Fruit fly (Drosophila melanogaster) whole organism, embryonic: ENCODE results near the gene CG10211.

Experiments used
- Abd-B ChIP-seq: fragments of 200-800 bp; sonication (Bioruptor generic); optimal IDR thresholded peaks from 2 replicates; lab custom pipeline; 2018; ENCODE audit warnings: missing biosample characterization, mild to moderate bottlenecking, missing genetic modification characterization, moderate library complexity
- Atf3 ChIP-seq: fragments of 200-800 bp; sonication (Bioruptor generic); optimal IDR thresholded peaks from 3 replicates; lab custom pipeline; 2016; ENCODE audit warnings: missing biosample characterization, missing genetic modification characterization
- CG10209 ChIP-seq: fragments of 200-800 bp; sonication (Bioruptor generic); optimal IDR thresholded peaks from 3 replicates; lab custom pipeline; 2017; ENCODE audit warnings: missing biosample characterization, mild to moderate bottlenecking, missing genetic modification characterization, missing genetic modification reagents
- CG10654 ChIP-seq: fragments of 200-800 bp; sonication (Bioruptor generic); optimal IDR thresholded peaks from 2 replicates; lab custom pipeline; 2016; ENCODE audit warnings: missing biosample characterization, missing genetic modification characterization
- CG10959 ChIP-seq: fragments of 200-800 bp; sonication (Bioruptor generic); IDR thresholded peaks from 2 replicates; pipeline ENCODE4 v1.3.6; 2022; ENCODE audit warnings: missing biosample characterization, missing genetic modification characterization
- CG1233 ChIP-seq: fragments of 200-800 bp; sonication (Bioruptor generic); optimal IDR thresholded peaks from 4 replicates; lab custom pipeline; 2018; ENCODE audit warnings: missing biosample characterization, mild to moderate bottlenecking, missing genetic modification characterization
- CG12659 ChIP-seq: fragments of 200-800 bp; sonication (Bioruptor generic); optimal IDR thresholded peaks from 3 replicates; lab custom pipeline; 2017; ENCODE audit warnings: mild to moderate bottlenecking, missing biosample characterization, missing genetic modification reagents, missing genetic modification characterization
- CG12744 ChIP-seq: fragments of 200-800 bp; sonication (Bioruptor generic); optimal IDR thresholded peaks from 2 replicates; lab custom pipeline; 2016; ENCODE audit warnings: missing biosample characterization, missing genetic modification characterization
- CG12769 ChIP-seq: fragments of 200-800 bp; sonication (Bioruptor generic); optimal IDR thresholded peaks from 2 replicates; lab custom pipeline; 2019; ENCODE audit warnings: missing biosample characterization, mild to moderate bottlenecking, missing genetic modification characterization, moderate library complexity
- CG13624 ChIP-seq: fragments of 200-800 bp; sonication (Bioruptor generic); optimal IDR thresholded peaks from 2 replicates; lab custom pipeline; 2016; ENCODE audit warnings: missing biosample characterization, missing genetic modification characterization
- CG14965 ChIP-seq: fragments of 200-800 bp; sonication (Bioruptor generic); optimal IDR thresholded peaks from 2 replicates; lab custom pipeline; 2016; ENCODE audit warnings: missing biosample characterization, missing genetic modification characterization, borderline replicate concordance
- CG15073 ChIP-seq: fragments of 200-800 bp; sonication (Bioruptor generic); optimal IDR thresholded peaks from 2 replicates; lab custom pipeline; 2016; ENCODE audit warnings: missing biosample characterization, missing genetic modification characterization
- CG1529 ChIP-seq: fragments of 200-800 bp; sonication (Bioruptor generic); optimal IDR thresholded peaks from 3 replicates; lab custom pipeline; 2018; ENCODE audit warnings: missing biosample characterization, missing genetic modification characterization
- CG15696 ChIP-seq: fragments of 200-800 bp; sonication (Bioruptor generic); optimal IDR thresholded peaks from 2 replicates; lab custom pipeline; 2019; ENCODE audit warnings: missing biosample characterization, mild to moderate bottlenecking, missing genetic modification characterization, moderate library complexity
- CG18764 ChIP-seq: fragments of 200-800 bp; sonication (Bioruptor generic); optimal IDR thresholded peaks from 3 replicates; lab custom pipeline; 2016; ENCODE audit warnings: missing biosample characterization, missing genetic modification characterization
- CG2120 ChIP-seq: fragments of 200-800 bp; sonication (Bioruptor generic); optimal IDR thresholded peaks from 3 replicates; lab custom pipeline; 2016; ENCODE audit warnings: missing biosample characterization, missing genetic modification characterization
- CG31441 ChIP-seq: fragments of 200-800 bp; sonication (Bioruptor generic); IDR thresholded peaks from 2 replicates; pipeline ENCODE4 v1.3.6; 2022; ENCODE audit warnings: missing biosample characterization, missing genetic modification characterization
- CG3847 ChIP-seq: fragments of 200-800 bp; sonication (Bioruptor generic); IDR thresholded peaks from 2 replicates; pipeline ENCODE4 v1.3.6; 2022; ENCODE audit warnings: missing biosample characterization, missing genetic modification characterization
- CG43689 ChIP-seq: fragments of 200-800 bp; sonication (Bioruptor generic); IDR thresholded peaks from 2 replicates; pipeline ENCODE4 v1.3.6; 2022; ENCODE audit warnings: missing biosample characterization, missing genetic modification characterization
- CG7271 ChIP-seq: fragments of 200-800 bp; sonication (Bioruptor generic); optimal IDR thresholded peaks from 2 replicates; lab custom pipeline; 2018; ENCODE audit warnings: missing biosample characterization, mild to moderate bottlenecking, missing genetic modification characterization, moderate library complexity
- CG8281 ChIP-seq: fragments of 200-800 bp; sonication (Bioruptor generic); optimal IDR thresholded peaks from 2 replicates; lab custom pipeline; 2018; ENCODE audit warnings: missing biosample characterization, mild to moderate bottlenecking, missing genetic modification characterization, moderate library complexity
- CG9797 ChIP-seq: fragments of 200-800 bp; sonication (Bioruptor generic); optimal IDR thresholded peaks from 3 replicates; lab custom pipeline; 2018; ENCODE audit warnings: missing biosample characterization, mild to moderate bottlenecking, missing genetic modification characterization
- Chrac-16 ChIP-seq: fragments of 200-800 bp; sonication (Bioruptor generic); optimal IDR thresholded peaks from 3 replicates; lab custom pipeline; 2016; ENCODE audit warnings: missing biosample characterization, missing genetic modification characterization
- CoRest ChIP-seq: fragments of 200-800 bp; sonication (Bioruptor generic); optimal IDR thresholded peaks from 3 replicates; lab custom pipeline; 2018; ENCODE audit warnings: missing biosample characterization, mild to moderate bottlenecking, missing genetic modification characterization, moderate library complexity
- ERR ChIP-seq: fragments of 200-800 bp; sonication (Bioruptor generic); optimal IDR thresholded peaks from 2 replicates; lab custom pipeline; 2016; ENCODE audit warnings: missing biosample characterization, missing genetic modification characterization
- GATAe ChIP-seq: fragments of 200-800 bp; sonication (Bioruptor generic); conservative IDR thresholded peaks from 2 replicates; pipeline ENCODE4 v1.3.6; 2022; ENCODE audit warnings: missing biosample characterization, missing genetic modification characterization
- Gsc ChIP-seq: fragments of 200-800 bp; sonication (Bioruptor generic); IDR thresholded peaks from 2 replicates; pipeline ENCODE4 v1.3.6; 2022; ENCODE audit warnings: missing biosample characterization, missing genetic modification characterization
- HLHmδ ChIP-seq: fragments of 200-800 bp; sonication (Bioruptor generic); optimal IDR thresholded peaks from 2 replicates; lab custom pipeline; 2018; ENCODE audit warnings: missing biosample characterization, mild to moderate bottlenecking, missing genetic modification characterization, moderate library complexity
- Jarid2 ChIP-seq: fragments of 200-800 bp; sonication (Bioruptor generic); optimal IDR thresholded peaks from 3 replicates; lab custom pipeline; 2017; ENCODE audit warnings: mild to moderate bottlenecking, missing biosample characterization, missing genetic modification reagents, missing genetic modification characterization
- MTF-1 ChIP-seq: fragments of 200-800 bp; sonication (Bioruptor generic); optimal IDR thresholded peaks from 2 replicates; lab custom pipeline; 2018; ENCODE audit warnings: missing biosample characterization, mild to moderate bottlenecking, missing genetic modification characterization, borderline replicate concordance
- NfI ChIP-seq: fragments of 200-800 bp; sonication (Bioruptor generic); optimal IDR thresholded peaks from 3 replicates; lab custom pipeline; 2018; ENCODE audit warnings: missing biosample characterization, mild to moderate bottlenecking, missing genetic modification characterization, moderate library complexity
- Optix ChIP-seq: fragments of 200-800 bp; sonication (Bioruptor generic); IDR thresholded peaks from 3 replicates; pipeline ENCODE4 v1.3.6; 2022; ENCODE audit warnings: missing biosample characterization, missing genetic modification characterization
- Six4 ChIP-seq: fragments of 200-800 bp; sonication (Bioruptor generic); optimal IDR thresholded peaks from 2 replicates; lab custom pipeline; 2016; ENCODE audit warnings: missing biosample characterization, missing genetic modification characterization
- Ssrp ChIP-seq: fragments of 200-800 bp; sonication (Bioruptor generic); optimal IDR thresholded peaks from 2 replicates; lab custom pipeline; 2018; ENCODE audit warnings: missing biosample characterization, mild to moderate bottlenecking, missing genetic modification characterization, moderate library complexity
- Taf1 ChIP-seq: fragments of 200-800 bp; sonication (Bioruptor generic); IDR thresholded peaks from 2 replicates; pipeline ENCODE4 v1.3.6; 2022; ENCODE audit warnings: missing biosample characterization, missing genetic modification characterization
- Vsx1 ChIP-seq: fragments of 200-800 bp; sonication (Bioruptor generic); optimal IDR thresholded peaks from 2 replicates; lab custom pipeline; 2017; ENCODE audit warnings: missing biosample characterization, mild to moderate bottlenecking, missing genetic modification characterization, missing genetic modification reagents
- bbx ChIP-seq: fragments of 200-800 bp; sonication (Bioruptor generic); IDR thresholded peaks from 2 replicates; pipeline ENCODE4 v1.3.6; 2022; ENCODE audit warnings: missing biosample characterization, missing genetic modification characterization; ENCODE audit not compliant: partially characterized antibody
- bsh ChIP-seq, 2 experiments: fragments of 200-800 bp; sonication (Bioruptor generic); optimal IDR thresholded peaks; 2 replicates each; lab custom pipeline; 2017 to 2018; ENCODE audit warnings: mild to moderate bottlenecking in 2 of 2, missing biosample characterization in 2 of 2, missing genetic modification characterization in 2 of 2, moderate library complexity in 1 of 2
- chm ChIP-seq: fragments of 200-800 bp; sonication (Bioruptor generic); IDR thresholded peaks from 2 replicates; pipeline ENCODE4 v1.3.6; 2022; ENCODE audit warnings: missing biosample characterization, missing genetic modification characterization
- fd64A ChIP-seq: fragments of 200-800 bp; sonication (Bioruptor generic); optimal IDR thresholded peaks from 3 replicates; lab custom pipeline; 2018; ENCODE audit warnings: missing biosample characterization, mild to moderate bottlenecking, missing genetic modification characterization
- fu2 ChIP-seq: fragments of 200-800 bp; sonication (Bioruptor generic); optimal IDR thresholded peaks from 2 replicates; lab custom pipeline; 2016; ENCODE audit warnings: missing biosample characterization, missing genetic modification characterization
- gce ChIP-seq: fragments of 200-800 bp; sonication (Bioruptor generic); IDR thresholded peaks from 3 replicates; pipeline ENCODE4 v1.3.6; 2022; ENCODE audit warnings: missing biosample characterization, missing genetic modification characterization
- hth ChIP-seq: fragments of >200 bp; optimal IDR thresholded peaks from 2 replicates; lab custom pipeline; 2017; ENCODE audit warnings: inconsistent platforms
- inv ChIP-seq: fragments of 200-800 bp; sonication (Bioruptor generic); IDR thresholded peaks from 2 replicates; pipeline ENCODE4 v1.3.6; 2022; ENCODE audit warnings: missing biosample characterization, missing genetic modification characterization; ENCODE audit not compliant: partially characterized antibody
- jigr1 ChIP-seq: fragments of 200-800 bp; sonication (Bioruptor generic); IDR thresholded peaks from 3 replicates; pipeline ENCODE4 v1.3.6; 2022; ENCODE audit warnings: missing biosample characterization, missing genetic modification characterization
- lola ChIP-seq, 3 experiments: fragments of >200 bp in 2 of 3; fragments of 200-800 bp in 1 of 3; sonication (Bioruptor generic) in 1 of 3; optimal IDR thresholded peaks; 2 replicates each; lab custom pipeline; 2017 to 2019; ENCODE audit warnings: missing biosample characterization in 3 of 3, missing genetic modification characterization in 3 of 3, mild to moderate bottlenecking in 1 of 3, moderate library complexity in 1 of 3
- psq ChIP-seq: fragments of 200-800 bp; sonication (Bioruptor generic); optimal IDR thresholded peaks from 2 replicates; lab custom pipeline; 2017; ENCODE audit warnings: missing biosample characterization, missing genetic modification characterization
- ranshi ChIP-seq: fragments of 200-800 bp; sonication (Bioruptor generic); IDR thresholded peaks from 2 replicates; pipeline ENCODE4 v1.3.6; 2022; ENCODE audit warnings: missing biosample characterization, missing genetic modification characterization
- sima ChIP-seq: fragments of 200-800 bp; sonication (Bioruptor generic); optimal IDR thresholded peaks from 2 replicates; lab custom pipeline; 2016; ENCODE audit warnings: missing biosample characterization, missing genetic modification characterization
- tap ChIP-seq: fragments of 200-800 bp; optimal IDR thresholded peaks from 3 replicates; lab custom pipeline; 2019; ENCODE audit warnings: missing biosample characterization, mild to moderate bottlenecking, missing genetic modification characterization, moderate library complexity

CG10211 gene

DNA sequence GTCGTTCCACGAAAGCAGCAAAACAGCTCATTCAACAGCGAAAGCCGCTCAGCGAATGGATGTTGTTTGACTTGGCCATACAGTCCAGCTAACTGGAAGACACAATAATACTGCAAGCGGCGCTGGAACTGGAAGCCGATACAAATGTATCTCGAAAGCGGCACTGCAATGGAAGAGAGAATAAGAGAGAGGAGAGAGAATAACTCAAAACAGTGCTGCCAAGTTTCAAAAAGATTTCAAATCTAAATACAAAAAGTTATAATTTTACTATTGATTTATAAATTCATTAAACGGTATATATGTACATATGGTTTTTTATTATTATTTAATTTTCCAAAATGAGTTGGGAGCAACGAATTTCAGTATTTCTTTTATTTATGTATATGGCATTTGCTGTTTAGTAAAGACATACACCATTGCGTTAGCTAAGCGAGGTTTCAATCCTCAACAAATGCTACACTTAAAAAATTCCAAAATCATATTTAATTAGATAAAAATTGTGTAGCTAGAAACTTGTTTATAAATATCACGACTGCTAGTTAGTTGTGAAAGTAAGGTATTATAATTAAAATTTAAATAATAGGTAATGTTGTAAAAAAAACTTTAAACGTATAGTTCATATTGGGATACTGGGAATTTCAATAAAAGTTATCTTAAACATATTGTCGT lies 32.8 kb upstream of the CG10211 start, which contains the start of gene CG10283 (continued):
- TF ChIP-seq CG12769, result no peak
- TF ChIP-seq CG2120, result peak; percentile 47
- peak; percentile 29 for TF ChIP-seq Chrac-16
- peak; percentile 67 for TF ChIP-seq CoRest (tag; lab: Kevin White, UChicago)
- peak; percentile 31 for TF ChIP-seq CG15696
- TF ChIP-seq CG9797 (GFP tag; lab: Kevin White, UChicago), result peak; percentile 12
- TF ChIP-seq Optix, result no peak
- TF ChIP-seq psq (GFP tag; lab: Kevin White, UChicago), result peak; percentile 15
- TF ChIP-seq chm (GFP tag; lab: Robert Waterston, UW), result no peak; the same call in 1 of the 2 replicates
- TF ChIP-seq Vsx1 (GFP tag; lab: Kevin White, UChicago), result no peak
- peak; percentile 91 for TF ChIP-seq Jarid2 (GFP tag; lab: Kevin White, UChicago)
- TF ChIP-seq MTF-1 (GFP tag; lab: Kevin White, UChicago), result peak; percentile 13
- TF ChIP-seq bbx, result peak; percentile 58
- no peak for TF ChIP-seq jigr1
- no peak for TF ChIP-seq GATAe
- TF ChIP-seq ranshi (GFP tag; lab: Robert Waterston, UW), result no peak
- no peak for TF ChIP-seq CG15073 (GFP tag; lab: Kevin White, UChicago)
- TF ChIP-seq Ssrp (tag; lab: Kevin White, UChicago), result peak; percentile 32
- peak; percentile 40 for TF ChIP-seq CG7271 (tag; lab: Kevin White, UChicago)
- no peak for TF ChIP-seq CG8281
- TF ChIP-seq CG10959 (GFP tag; lab: Robert Waterston, UW), result no peak
- no peak for TF ChIP-seq Gsc (GFP tag; lab: Robert Waterston, UW)
- TF ChIP-seq fu2 (GFP tag; lab: Kevin White, UChicago), result no peak
- no peak for TF ChIP-seq hth (lab: Kevin White, UChicago)
- TF ChIP-seq CG12659, result peak; percentile 57
- TF ChIP-seq tap, result no peak
- no peak for TF ChIP-seq gce (GFP tag; lab: Robert Waterston, UW)
- TF ChIP-seq CG12744 (GFP tag; lab: Kevin White, UChicago), result no peak
- TF ChIP-seq CG10654 (GFP tag; lab: Kevin White, UChicago), result peak; percentile 10
- TF ChIP-seq lola (GFP tag; optimal IDR thresholded peaks at IDR 0.05; lab: Kevin White, UChicago), result peak in 1 of 3 experiments; percentile 52
- no peak for TF ChIP-seq CG13624 (GFP tag; lab: Kevin White, UChicago)
- no peak for TF ChIP-seq sima (GFP tag; lab: Kevin White, UChicago)
- no peak for TF ChIP-seq Atf3
- no peak for TF ChIP-seq fd64A (GFP tag; lab: Kevin White, UChicago)
- TF ChIP-seq CG31441 (GFP tag; lab: Robert Waterston, UW), result peak; percentile 39; the same call in 1 of the 2 replicates
- TF ChIP-seq CG43689 (GFP tag; lab: Robert Waterston, UW), result no peak
- no peak for TF ChIP-seq CG18764
- TF ChIP-seq CG10209 (GFP tag; lab: Kevin White, UChicago), result peak; percentile 16
- no peak for TF ChIP-seq Six4 (GFP tag; lab: Kevin White, UChicago)
- no peak for TF ChIP-seq CG14965
- TF ChIP-seq HLHmδ (GFP tag; lab: Kevin White, UChicago), result peak; percentile 92
- TF ChIP-seq CG1529 (GFP tag; lab: Kevin White, UChicago), result no peak
- TF ChIP-seq CG3847 (GFP tag; lab: Robert Waterston, UW), result peak; percentile 64
- TF ChIP-seq CG1233, result no peak
- TF ChIP-seq bsh (GFP tag; optimal IDR thresholded peaks at IDR 0.05; lab: Kevin White, UChicago), result peak in 1 of 2 experiments; percentile 19
- no peak for TF ChIP-seq inv (GFP tag; lab: Robert Waterston, UW)
- no peak for TF ChIP-seq ERR (GFP tag; lab: Kevin White, UChicago)
- no peak for TF ChIP-seq Taf1 (GFP tag; lab: Robert Waterston, UW)
- no peak for TF ChIP-seq NfI (GFP tag; lab: Kevin White, UChicago)
- TF ChIP-seq Abd-B (GFP tag; lab: Kevin White, UChicago), result peak; percentile 69
